Fruit fly (Drosophila melanogaster): ENCODE results near the gene ninaA.

The ninaA gene

dm6 chr2L:827516-828362 is 49.4 kb upstream of the ninaA start (continued):
- TF ChIP-seq tin (GFP tag; optimal IDR thresholded peaks at IDR 0.05): peak; percentile 15
- peak; percentile 65 for TF ChIP-seq CG1529 (GFP tag; optimal IDR thresholded peaks at IDR 0.05)
- TF ChIP-seq CG12659 (GFP tag; optimal IDR thresholded peaks at IDR 0.05): peak; percentile 17
- TF ChIP-seq ranshi (GFP tag; IDR thresholded peaks at IDR 0.05): no peak
- no peak for TF ChIP-seq CG15514 (GFP tag; optimal IDR thresholded peaks at IDR 0.05)
- TF ChIP-seq CG10431 (GFP tag; optimal IDR thresholded peaks at IDR 0.05): peak; percentile 24
- peak; percentile 31; the same call in 1 of the 3 replicates for TF ChIP-seq CG2199 (GFP tag; IDR thresholded peaks at IDR 0.05)
- TF ChIP-seq CG5180 (GFP tag; optimal IDR thresholded peaks at IDR 0.05): no peak
- TF ChIP-seq CG5953 (GFP tag; IDR thresholded peaks at IDR 0.05): 0 out of 2 replicates have a peak, but pooled peaks have one; percentile 28
- peak; percentile 55 for TF ChIP-seq CG33557 (GFP tag; optimal IDR thresholded peaks at IDR 0.05)
- no peak for TF ChIP-seq sna (GFP tag; IDR thresholded peaks at IDR 0.05; ENCODE audit: partially characterized antibody)
- no peak for TF ChIP-seq ab (GFP tag; optimal IDR thresholded peaks at IDR 0.05)
- no peak for TF ChIP-seq Aef1 (GFP tag; IDR thresholded peaks at IDR 0.05)
- TF ChIP-seq dan (GFP tag; IDR thresholded peaks at IDR 0.05): no peak
- peak; percentile 11 for TF ChIP-seq CG17829 (tag; optimal IDR thresholded peaks at IDR 0.05)
- TF ChIP-seq unpg (GFP tag; optimal IDR thresholded peaks at IDR 0.05): peak; percentile 42
- peak; percentile 46 for TF ChIP-seq org-1 (GFP tag; optimal IDR thresholded peaks at IDR 0.05)
- peak; percentile 65 for TF ChIP-seq Sox100B (GFP tag; optimal IDR thresholded peaks at IDR 0.05)
- peak; percentile 32 for TF ChIP-seq CG10462 (GFP tag; optimal IDR thresholded peaks at IDR 0.05)
- no peak for TF ChIP-seq Optix (GFP tag; IDR thresholded peaks at IDR 0.05)
- no peak for TF ChIP-seq CG9876 (GFP tag; optimal IDR thresholded peaks at IDR 0.05)
- TF ChIP-seq fu2 (GFP tag; optimal IDR thresholded peaks at IDR 0.05): no peak
- TF ChIP-seq NC2α (GFP tag; optimal IDR thresholded peaks at IDR 0.05): no peak
- TF ChIP-seq CG13775 (GFP tag; optimal IDR thresholded peaks at IDR 0.05): peak; percentile 10
- no peak for TF ChIP-seq wdn (GFP tag; IDR thresholded peaks at IDR 0.05)
- peak; percentile 66 for TF ChIP-seq CG10979 (tag; optimal IDR thresholded peaks at IDR 0.05)
- TF ChIP-seq Atf-2 (GFP tag; optimal IDR thresholded peaks at IDR 0.05): peak; percentile 47
- TF ChIP-seq Nf-YA (GFP tag; IDR thresholded peaks at IDR 0.05): no peak
- TF ChIP-seq CG17328 (GFP tag; IDR thresholded peaks at IDR 0.05): peak; percentile 61
- TF ChIP-seq D19A (tag; optimal IDR thresholded peaks at IDR 0.05): peak; percentile 28
- peak; percentile 70 for TF ChIP-seq dmrt99B (tag; optimal IDR thresholded peaks at IDR 0.05)
- TF ChIP-seq HLH3B (GFP tag; IDR thresholded peaks at IDR 0.05): 0 out of 2 replicates have a peak, but pooled peaks have one; percentile 22
- TF ChIP-seq PHDP (tag; optimal IDR thresholded peaks at IDR 0.05): peak; percentile 71
- TF ChIP-seq Ssrp (tag; optimal IDR thresholded peaks at IDR 0.05): peak; percentile 48
- peak; percentile 11 for TF ChIP-seq CG9727 (GFP tag; optimal IDR thresholded peaks at IDR 0.05)
- no peak for TF ChIP-seq B-H1 (GFP tag; IDR thresholded peaks at IDR 0.05)
- TF ChIP-seq CG16815 (GFP tag; optimal IDR thresholded peaks at IDR 0.05): peak; percentile 15
- TF ChIP-seq Hr39 (optimal IDR thresholded peaks at IDR 0.05): no peak
- TF ChIP-seq salm (tag; optimal IDR thresholded peaks at IDR 0.05): peak; percentile 44
- TF ChIP-seq pzg (GFP tag; optimal IDR thresholded peaks at IDR 0.05): no peak
- no peak for TF ChIP-seq prd (optimal IDR thresholded peaks at IDR 0.05)
- TF ChIP-seq prd (GFP tag; IDR thresholded peaks at IDR 0.05): peak; percentile 21; the same call in 1 of the 3 replicates
- TF ChIP-seq seq (GFP tag; IDR thresholded peaks at IDR 0.05): 0 out of 2 replicates have a peak, but pooled peaks have one; percentile 21
- no peak for TF ChIP-seq CG11504 (tag; optimal IDR thresholded peaks at IDR 0.05)
- no peak for TF ChIP-seq hkb (optimal IDR thresholded peaks at IDR 0.05)
- peak; percentile 50; the same call in 1 of the 2 replicates for TF ChIP-seq hkb (GFP tag; IDR thresholded peaks at IDR 0.05)
- peak; percentile 26 for TF ChIP-seq cwo (GFP tag; optimal IDR thresholded peaks at IDR 0.05)
- TF ChIP-seq CG1792 (GFP tag; optimal IDR thresholded peaks at IDR 0.05): no peak
- TF ChIP-seq emc (GFP tag; optimal IDR thresholded peaks at IDR 0.05): no peak
- TF ChIP-seq sens (GFP tag): peak; percentile 94

Data from whole organism, embryonic.